Worm (Caenorhabditis elegans): ENCODE results near the gene clec-207.
A peak's percentile ranks its signal among the peaks of the same experiment; 100 is the strongest.

Gene clec-207

ce11 chrV:2095772-2096171 is at the start of gene clec-207:
Gene clec-207 (plus strand): TSS chrV:2096072.
- TF ChIP-seq nhr-11 (tag; optimal IDR thresholded peaks at IDR 0.05) (no peak), lin-39 (tag; optimal IDR thresholded peaks at IDR 0.05) (no peak), Y55F3AM.14 (GFP tag; optimal IDR thresholded peaks at IDR 0.05) (no peak), gmeb-1 (tag; optimal IDR thresholded peaks at IDR 0.05) (no peak), lin-13 (GFP tag; optimal IDR thresholded peaks at IDR 0.05) (no peak), blmp-1 (tag; optimal IDR thresholded peaks at IDR 0.05; ENCODE audit: insufficient read depth) (no peak), ZK546.5 (tag; optimal IDR thresholded peaks at IDR 0.05) (no peak), nhr-6 (tag; optimal IDR thresholded peaks at IDR 0.05) (no peak), ama-1 (optimal IDR thresholded peaks at IDR 0.05) (no peak), sma-9 (GFP tag; optimal IDR thresholded peaks at IDR 0.05) (no peak), sma-9 (tag; optimal IDR thresholded peaks at IDR 0.05) (no peak), C34F6.9 (tag; optimal IDR thresholded peaks at IDR 0.05) (no peak)

ce11 chrV:2050136-2050535 is 45.7 kb upstream of the clec-207 start, which contains the start of gene comt-4:
Gene comt-4 (minus strand): TSS chrV:2050185.
- peak; percentile 4 for TF ChIP-seq fos-1 (tag; optimal IDR thresholded peaks at IDR 0.05)
- no peak for TF ChIP-seq zag-1 (tag; optimal IDR thresholded peaks at IDR 0.05)
- no peak for TF ChIP-seq ama-1 (optimal IDR thresholded peaks at IDR 0.05)
- no peak for TF ChIP-seq mab-5 (tag; optimal IDR thresholded peaks at IDR 0.05)
- TF ChIP-seq sma-9 (GFP tag; optimal IDR thresholded peaks at IDR 0.05), result peak; percentile 71
- TF ChIP-seq sma-9 (tag; optimal IDR thresholded peaks at IDR 0.05), result no peak
- no peak for TF ChIP-seq crh-2 (tag; optimal IDR thresholded peaks at IDR 0.05)
- TF ChIP-seq F13H6.1 (tag; optimal IDR thresholded peaks at IDR 0.05), result no peak
- TF ChIP-seq ztf-4 (tag; optimal IDR thresholded peaks at IDR 0.05), result no peak

- TF ChIP-seq blmp-1 (tag; optimal IDR thresholded peaks at IDR 0.05; ENCODE audit: insufficient read depth), result no peak
- TF ChIP-seq ama-1 (optimal IDR thresholded peaks at IDR 0.05), result no peak
- no peak for TF ChIP-seq ceh-16 (tag; optimal IDR thresholded peaks at IDR 0.05)
- TF ChIP-seq nhr-23 (tag; optimal IDR thresholded peaks at IDR 0.05), result no peak
- no peak for TF ChIP-seq egl-27 (tag; optimal IDR thresholded peaks at IDR 0.05)
- TF ChIP-seq nhr-6 (tag; optimal IDR thresholded peaks at IDR 0.05), result no peak
- TF ChIP-seq sma-3 (GFP tag; optimal IDR thresholded peaks at IDR 0.05), result no peak
- no peak for TF ChIP-seq mab-5 (tag; optimal IDR thresholded peaks at IDR 0.05)
Observed at ce11 chrV:2050790-2051189, 45.1 kb upstream of the clec-207 start.

DNA sequence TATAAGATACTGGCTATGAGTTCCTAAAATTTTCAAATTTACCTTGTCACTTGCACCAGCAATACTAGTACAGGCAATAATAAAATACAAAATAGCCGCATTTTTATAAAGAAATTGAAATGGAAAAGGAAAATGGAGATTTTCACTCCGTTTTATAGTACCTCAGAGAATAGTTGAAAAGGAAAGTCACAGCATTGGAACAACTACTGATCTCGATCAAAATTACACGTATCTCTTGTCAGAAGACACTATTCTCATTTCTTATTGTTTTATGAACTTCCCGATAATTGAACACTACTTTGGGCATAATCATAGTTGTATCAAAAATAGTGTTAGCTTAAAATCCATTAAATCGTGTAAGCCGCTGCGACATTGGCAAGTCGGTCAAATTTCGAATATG is 44.4 kb upstream of the clec-207 start, which contains the start of gene Y40B10A.11:
Y40B10A.11 (minus strand) TSS at position 101 of the 400 bp plus-strand sequence.
- no peak for TF ChIP-seq ZK546.5 (tag; optimal IDR thresholded peaks at IDR 0.05)
- TF ChIP-seq blmp-1 (tag; optimal IDR thresholded peaks at IDR 0.05; ENCODE audit: insufficient read depth), result no peak
- no peak for TF ChIP-seq F13H6.1 (tag; optimal IDR thresholded peaks at IDR 0.05)
- no peak for TF ChIP-seq snpc-4 (tag; optimal IDR thresholded peaks at IDR 0.05)
- no peak for TF ChIP-seq ceh-16 (tag; optimal IDR thresholded peaks at IDR 0.05)
- TF ChIP-seq crh-2 (tag; optimal IDR thresholded peaks at IDR 0.05), result no peak
- TF ChIP-seq ztf-4 (tag; optimal IDR thresholded peaks at IDR 0.05), result no peak
- no peak for TF ChIP-seq nhr-10 (tag; optimal IDR thresholded peaks at IDR 0.05)
- no peak for TF ChIP-seq elt-3 (tag; optimal IDR thresholded peaks at IDR 0.05)
- no peak for TF ChIP-seq ama-1 (optimal IDR thresholded peaks at IDR 0.05)
- TF ChIP-seq skn-1 (tag; optimal IDR thresholded peaks at IDR 0.05), result no peak
- TF ChIP-seq nhr-6 (tag; optimal IDR thresholded peaks at IDR 0.05), result no peak
- no peak for TF ChIP-seq nhr-12 (tag; optimal IDR thresholded peaks at IDR 0.05)
- no peak for TF ChIP-seq mdl-1 (tag; optimal IDR thresholded peaks at IDR 0.05)
- TF ChIP-seq dmd-4 (tag; optimal IDR thresholded peaks at IDR 0.05), result no peak

ce11 chrV:2053509-2053908 is 42.4 kb upstream of the clec-207 start, which contains the start of gene comt-5:
Gene comt-5 (minus strand): TSS chrV:2053609.
- TF ChIP-seq dmd-4 (tag; optimal IDR thresholded peaks at IDR 0.05), result no peak

ce11 chrV:2054254-2054653 is 41.6 kb upstream of the clec-207 start:
- TF ChIP-seq alr-1 (tag; optimal IDR thresholded peaks at IDR 0.05) (no peak), unc-62 (GFP tag; optimal IDR thresholded peaks at IDR 0.05) (no peak), nhr-25 (tag; optimal IDR thresholded peaks at IDR 0.05) (no peak), aly-2 (tag; optimal IDR thresholded peaks at IDR 0.05) (no peak), zag-1 (tag; optimal IDR thresholded peaks at IDR 0.05) (no peak), lin-39 (tag; optimal IDR thresholded peaks at IDR 0.05) (no peak), nhr-11 (tag; optimal IDR thresholded peaks at IDR 0.05) (no peak), nhr-237 (tag; optimal IDR thresholded peaks at IDR 0.05) (no peak), sem-4 (tag; optimal IDR thresholded peaks at IDR 0.05) (no peak), mab-5 (tag; optimal IDR thresholded peaks at IDR 0.05) (no peak), C34F6.9 (tag; optimal IDR thresholded peaks at IDR 0.05) (no peak), Y55F3AM.14 (GFP tag; optimal IDR thresholded peaks at IDR 0.05) (no peak), mdl-1 (tag; optimal IDR thresholded peaks at IDR 0.05) (no peak)
